Fruit fly (Drosophila melanogaster) whole organism, embryonic: ENCODE results near the gene Pp2A-29B.

ENCODE experiments used
- Ada2b ChIP-seq: fragments of 200-800 bp; sonication (Bioruptor generic); IDR thresholded peaks from 2 replicates; pipeline ENCODE4 v1.3.6; 2022; ENCODE audit warnings: missing biosample characterization, missing genetic modification characterization
- B-H1 ChIP-seq: fragments of 200-800 bp; sonication (Bioruptor generic); IDR thresholded peaks from 3 replicates; pipeline ENCODE4 v1.3.6; 2022; ENCODE audit warnings: missing biosample characterization, missing genetic modification characterization
- B-H2 ChIP-seq: fragments of 200-800 bp; sonication (Bioruptor generic); optimal IDR thresholded peaks from 2 replicates; lab custom pipeline; 2018; ENCODE audit warnings: missing biosample characterization, mild to moderate bottlenecking, missing genetic modification characterization
- Bgb ChIP-seq: fragments of 200-800 bp; sonication (Bioruptor generic); IDR thresholded peaks from 2 replicates; pipeline ENCODE4 v1.3.6; 2022; ENCODE audit warnings: missing biosample characterization, missing genetic modification characterization; ENCODE audit not compliant: partially characterized antibody
- Blimp-1 ChIP-seq: fragments of 200-800 bp; sonication (Bioruptor generic); optimal IDR thresholded peaks from 3 replicates; lab custom pipeline; 2018; ENCODE audit warnings: missing biosample characterization, missing genetic modification characterization, mild to moderate bottlenecking, moderate library complexity, missing genetic modification reagents
- CG11085 ChIP-seq: fragments of 200-800 bp; sonication (Bioruptor generic); IDR thresholded peaks from 2 replicates; pipeline ENCODE4 v1.3.6; 2022; ENCODE audit warnings: missing biosample characterization, missing genetic modification characterization
- CG11504 ChIP-seq: fragments of 200-800 bp; sonication (Bioruptor generic); optimal IDR thresholded peaks from 3 replicates; lab custom pipeline; 2019; ENCODE audit warnings: missing biosample characterization, mild to moderate bottlenecking, missing genetic modification characterization, moderate library complexity
- CG12155 ChIP-seq: fragments of 200-800 bp; sonication (Bioruptor generic); optimal IDR thresholded peaks from 3 replicates; lab custom pipeline; 2016; ENCODE audit warnings: missing biosample characterization, missing genetic modification characterization
- CG13624 ChIP-seq: fragments of 200-800 bp; sonication (Bioruptor generic); optimal IDR thresholded peaks from 2 replicates; lab custom pipeline; 2016; ENCODE audit warnings: missing biosample characterization, missing genetic modification characterization
- CG14050 ChIP-seq: fragments of 200-800 bp; sonication (Bioruptor generic); IDR thresholded peaks from 3 replicates; pipeline ENCODE4 v1.3.6; 2022; ENCODE audit warnings: missing biosample characterization, missing genetic modification characterization
- CG31365 ChIP-seq: fragments of 200-800 bp; sonication (Bioruptor generic); optimal IDR thresholded peaks from 2 replicates; lab custom pipeline; 2018; ENCODE audit warnings: missing biosample characterization, mild to moderate bottlenecking, missing genetic modification characterization
- CG7357 ChIP-seq: fragments of 200-800 bp; sonication (Bioruptor generic); IDR thresholded peaks from 3 replicates; pipeline ENCODE4 v1.3.6; 2022; ENCODE audit warnings: missing biosample characterization, missing genetic modification characterization
- CG7928 ChIP-seq: fragments of 200-800 bp; sonication (Bioruptor generic); optimal IDR thresholded peaks from 2 replicates; lab custom pipeline; 2017; ENCODE audit warnings: missing biosample characterization, mild to moderate bottlenecking, missing genetic modification characterization
- CG8089 ChIP-seq: fragments of 200-800 bp; sonication (Bioruptor generic); optimal IDR thresholded peaks from 3 replicates; lab custom pipeline; 2016; ENCODE audit warnings: missing biosample characterization, missing genetic modification characterization
- CG8281 ChIP-seq: fragments of 200-800 bp; sonication (Bioruptor generic); optimal IDR thresholded peaks from 2 replicates; lab custom pipeline; 2018; ENCODE audit warnings: missing biosample characterization, mild to moderate bottlenecking, missing genetic modification characterization, moderate library complexity
- CG9437 ChIP-seq: fragments of 200-800 bp; sonication (Bioruptor generic); optimal IDR thresholded peaks from 2 replicates; lab custom pipeline; 2018; ENCODE audit warnings: missing biosample characterization, mild to moderate bottlenecking, missing genetic modification characterization
- CG9932 ChIP-seq: fragments of 200-800 bp; sonication (Bioruptor generic); IDR thresholded peaks from 2 replicates; pipeline ENCODE4 v1.3.6; 2022; ENCODE audit warnings: missing biosample characterization, missing genetic modification characterization
- Chrac-16 ChIP-seq: fragments of 200-800 bp; sonication (Bioruptor generic); optimal IDR thresholded peaks from 3 replicates; lab custom pipeline; 2016; ENCODE audit warnings: missing biosample characterization, missing genetic modification characterization
- CoRest ChIP-seq: fragments of 200-800 bp; sonication (Bioruptor generic); optimal IDR thresholded peaks from 3 replicates; lab custom pipeline; 2018; ENCODE audit warnings: missing biosample characterization, mild to moderate bottlenecking, missing genetic modification characterization, moderate library complexity
- Dek ChIP-seq: fragments of 200-800 bp; sonication (Bioruptor generic); optimal IDR thresholded peaks from 3 replicates; lab custom pipeline; 2019; ENCODE audit warnings: missing biosample characterization, mild to moderate bottlenecking, missing genetic modification characterization, moderate library complexity
- E2f2 ChIP-seq: fragments of 200-800 bp; sonication (Bioruptor generic); IDR thresholded peaks from 2 replicates; pipeline ENCODE4 v1.3.6; 2022; ENCODE audit warnings: missing biosample characterization, missing genetic modification characterization
- Eip74EF ChIP-seq, 2 experiments: fragments of 200-800 bp in 1 of 2; fragments of >200 bp in 1 of 2; sonication (Bioruptor generic) in 1 of 2; optimal IDR thresholded peaks; 2 replicates each; lab custom pipeline; 2017 to 2019; ENCODE audit warnings: missing biosample characterization in 2 of 2, missing genetic modification characterization in 2 of 2, mild to moderate bottlenecking in 1 of 2, moderate library complexity in 1 of 2
- Ets65A ChIP-seq: fragments of 200-800 bp; sonication (Bioruptor generic); peaks from one replicate; lab custom pipeline; 2016; ENCODE audit warnings: missing biosample characterization, missing genetic modification characterization
- H15 ChIP-seq: fragments of 200-800 bp; sonication (Bioruptor generic); IDR thresholded peaks from 3 replicates; pipeline ENCODE4 v1.3.6; 2022; ENCODE audit warnings: missing biosample characterization, missing genetic modification characterization
- Hand ChIP-seq: fragments of 200-800 bp; sonication (Bioruptor generic); optimal IDR thresholded peaks from 2 replicates; lab custom pipeline; 2017; ENCODE audit warnings: mild to moderate bottlenecking, missing biosample characterization, missing genetic modification reagents, missing genetic modification characterization
- HmgZ ChIP-seq: fragments of 200-800 bp; sonication (Bioruptor generic); optimal IDR thresholded peaks from 2 replicates; lab custom pipeline; 2018; ENCODE audit warnings: missing biosample characterization, mild to moderate bottlenecking, missing genetic modification characterization
- Hmr ChIP-seq: fragments of 200-800 bp; sonication (Bioruptor generic); optimal IDR thresholded peaks from 3 replicates; lab custom pipeline; 2017; ENCODE audit warnings: mild to moderate bottlenecking, missing biosample characterization, missing genetic modification reagents, missing genetic modification characterization
- Meics ChIP-seq: fragments of 200-800 bp; sonication (Bioruptor generic); optimal IDR thresholded peaks from 2 replicates; lab custom pipeline; 2017; ENCODE audit warnings: missing biosample characterization, mild to moderate bottlenecking, missing genetic modification characterization
- NC2β ChIP-seq: fragments of 200-800 bp; sonication (Bioruptor generic); optimal IDR thresholded peaks from 2 replicates; lab custom pipeline; 2016; ENCODE audit warnings: missing biosample characterization, missing genetic modification characterization
- NfI ChIP-seq: fragments of 200-800 bp; sonication (Bioruptor generic); optimal IDR thresholded peaks from 3 replicates; lab custom pipeline; 2018; ENCODE audit warnings: missing biosample characterization, mild to moderate bottlenecking, missing genetic modification characterization, moderate library complexity
- Opbp ChIP-seq: fragments of 200-800 bp; sonication (Bioruptor generic); IDR thresholded peaks from 3 replicates; pipeline ENCODE4 v1.3.6; 2022; ENCODE audit warnings: missing biosample characterization, missing genetic modification characterization; ENCODE audit not compliant: partially characterized antibody
- Spps ChIP-seq: fragments of 200-800 bp; sonication (Bioruptor generic); optimal IDR thresholded peaks from 2 replicates; lab custom pipeline; 2018; ENCODE audit warnings: missing biosample characterization, mild to moderate bottlenecking, missing genetic modification characterization
- Usf ChIP-seq: fragments of 200-800 bp; sonication (Bioruptor generic); optimal IDR thresholded peaks from 2 replicates; lab custom pipeline; 2017; ENCODE audit warnings: missing genotype, missing biosample characterization, missing genetic modification characterization
- Vsx1 ChIP-seq: fragments of 200-800 bp; sonication (Bioruptor generic); optimal IDR thresholded peaks from 2 replicates; lab custom pipeline; 2017; ENCODE audit warnings: missing biosample characterization, mild to moderate bottlenecking, missing genetic modification characterization, missing genetic modification reagents
- aop ChIP-seq: fragments of 200-800 bp; sonication (Bioruptor generic); IDR thresholded peaks from 2 replicates; pipeline ENCODE4 v1.3.6; 2022; ENCODE audit warnings: missing biosample characterization, missing genetic modification characterization
- az2 ChIP-seq: fragments of 200-800 bp; sonication (Bioruptor generic); optimal IDR thresholded peaks from 3 replicates; lab custom pipeline; 2016; ENCODE audit warnings: missing biosample characterization, missing genetic modification characterization
- corto ChIP-seq: fragments of 200-800 bp; sonication (Bioruptor generic); optimal IDR thresholded peaks from 2 replicates; lab custom pipeline; 2016; ENCODE audit warnings: missing biosample characterization, mild to moderate bottlenecking, missing genetic modification characterization, moderate library complexity
- dysf ChIP-seq: fragments of 200-800 bp; sonication (Bioruptor generic); IDR thresholded peaks from 3 replicates; pipeline ENCODE4 v1.3.6; 2022; ENCODE audit warnings: missing biosample characterization, missing genetic modification characterization
- fd64A ChIP-seq: fragments of 200-800 bp; sonication (Bioruptor generic); optimal IDR thresholded peaks from 3 replicates; lab custom pipeline; 2018; ENCODE audit warnings: missing biosample characterization, mild to moderate bottlenecking, missing genetic modification characterization
- ham ChIP-seq: fragments of 200-800 bp; sonication (Bioruptor generic); IDR thresholded peaks from 2 replicates; pipeline ENCODE4 v1.3.6; 2022; ENCODE audit warnings: missing biosample characterization, missing genetic modification characterization
- kah ChIP-seq: fragments of 200-800 bp; sonication (Bioruptor generic); optimal IDR thresholded peaks from 2 replicates; lab custom pipeline; 2018; ENCODE audit warnings: missing biosample characterization, mild to moderate bottlenecking, missing genetic modification characterization
- mirr ChIP-seq: fragments of 200-800 bp; sonication (Bioruptor generic); optimal IDR thresholded peaks from 3 replicates; lab custom pipeline; 2018; ENCODE audit warnings: missing biosample characterization, mild to moderate bottlenecking, missing genetic modification characterization
- onecut ChIP-seq: fragments of 200-800 bp; sonication (Bioruptor generic); IDR thresholded peaks from 2 replicates; pipeline ENCODE4 v1.3.6; 2022; ENCODE audit warnings: missing biosample characterization, missing genetic modification characterization
- otp ChIP-seq: fragments of 200-800 bp; sonication (Bioruptor generic); IDR thresholded peaks from 3 replicates; pipeline ENCODE4, ENCODE4 v1.3.6; 2022; ENCODE audit warnings: missing biosample characterization, missing genetic modification characterization
- p53 ChIP-seq: fragments of 200-800 bp; sonication (Bioruptor generic); optimal IDR thresholded peaks from 2 replicates; lab custom pipeline; 2016; ENCODE audit warnings: missing biosample characterization, missing genetic modification characterization
- pita ChIP-seq: fragments of 200-800 bp; sonication (Bioruptor generic); optimal IDR thresholded peaks from 2 replicates; lab custom pipeline; 2017; ENCODE audit warnings: missing biosample characterization, mild to moderate bottlenecking, missing genetic modification characterization
- rib ChIP-seq: fragments of 200-800 bp; sonication (Bioruptor generic); IDR thresholded peaks from 2 replicates; pipeline ENCODE4 v1.3.6; 2022; ENCODE audit warnings: missing biosample characterization, missing genetic modification characterization
- sob ChIP-seq: fragments of 200-800 bp; sonication (Bioruptor generic); IDR thresholded peaks from 2 replicates; pipeline ENCODE4 v1.3.6; 2022; ENCODE audit warnings: missing biosample characterization, missing genetic modification characterization
- sr ChIP-seq: fragments of 200-800 bp; sonication (Bioruptor generic); IDR thresholded peaks from 3 replicates; pipeline ENCODE4 v1.3.6; 2022; ENCODE audit warnings: missing biosample characterization, missing genetic modification characterization
- unc-4 ChIP-seq: fragments of 200-800 bp; sonication (Bioruptor generic); IDR thresholded peaks from 2 replicates; pipeline ENCODE4 v1.3.6; 2022; ENCODE audit warnings: missing biosample characterization, missing genetic modification characterization; ENCODE audit not compliant: partially characterized antibody
- wdn ChIP-seq: fragments of 200-800 bp; sonication (Bioruptor generic); IDR thresholded peaks from 2 replicates; pipeline ENCODE4 v1.3.6; 2022; ENCODE audit warnings: missing biosample characterization, missing genetic modification characterization

Pp2A-29B gene

DNA sequence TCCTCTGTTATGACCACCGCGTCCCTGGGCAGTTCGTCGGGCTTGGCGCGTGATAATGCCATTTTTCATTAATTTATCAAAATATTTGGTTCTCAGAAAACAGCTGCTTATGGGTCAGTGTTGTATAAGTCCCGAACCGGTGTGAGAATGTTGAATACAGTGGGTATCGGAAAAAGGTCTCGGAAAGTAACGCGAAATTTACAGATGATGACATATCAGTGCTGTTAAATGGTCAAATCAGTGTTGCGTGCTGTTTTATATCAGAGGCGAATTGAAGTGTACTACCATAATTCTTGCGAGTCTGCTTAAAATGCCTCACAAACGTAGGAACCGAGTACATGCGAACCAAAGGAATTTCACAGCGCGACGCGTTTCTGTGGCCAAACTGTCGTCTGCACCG, 16.8 kb downstream of the Pp2A-29B start, which contains the start of the genes CG13392 and Rcd4 (continued):
- TF ChIP-seq CG8281 (tag; lab: Kevin White, UChicago) (no peak), Ets65A (GFP tag; lab: Kevin White, UChicago) (peak; percentile 97), E2f2 (GFP tag; lab: Robert Waterston, UW) (peak; percentile 56), aop (no peak), Spps (tag; lab: Kevin White, UChicago) (no peak), Opbp (GFP tag; lab: Robert Waterston, UW) (peak; percentile 77; the same call in 2 of the 3 replicates), CG8089 (GFP tag; lab: Kevin White, UChicago) (peak; percentile 11), Blimp-1 (GFP tag; lab: Kevin White, UChicago) (peak; percentile 27), NfI (GFP tag; lab: Kevin White, UChicago) (peak; percentile 72), ham (GFP tag; lab: Robert Waterston, UW) (no peak), CG12155 (GFP tag; lab: Kevin White, UChicago) (peak; percentile 70), corto (GFP tag; lab: Kevin White, UChicago) (peak; percentile 38), sob (peak; percentile 91), p53 (GFP tag; lab: Kevin White, UChicago) (peak; percentile 26), rib (GFP tag; lab: Robert Waterston, UW) (peak; percentile 76), CG13624 (GFP tag; lab: Kevin White, UChicago) (peak; percentile 85), CG9932 (GFP tag; lab: Robert Waterston, UW) (peak; percentile 90), Hmr (GFP tag; lab: Kevin White, UChicago) (peak; percentile 78), unc-4 (peak; percentile 54), B-H1 (GFP tag; lab: Robert Waterston, UW) (no peak), CoRest (tag; lab: Kevin White, UChicago) (peak; percentile 55), fd64A (GFP tag; lab: Kevin White, UChicago) (no peak), Ada2b (GFP tag; lab: Robert Waterston, UW) (peak; percentile 38), kah (peak; percentile 33), Meics (peak; percentile 62), Bgb (GFP tag; lab: Robert Waterston, UW) (peak; percentile 72), dysf (GFP tag; lab: Robert Waterston, UW) (peak; percentile 72), HmgZ (peak; percentile 84), Eip74EF (GFP tag; optimal IDR thresholded peaks at IDR 0.05; lab: Kevin White, UChicago) (no peak), sr (GFP tag; lab: Robert Waterston, UW) (no peak), NC2β (peak; percentile 64), Usf (no peak), Hand (no peak), H15 (GFP tag; lab: Robert Waterston, UW) (peak; percentile 56; the same call in 1 of the 3 replicates), CG31365 (no peak), az2 (GFP tag; lab: Kevin White, UChicago) (peak; percentile 53), CG11085 (GFP tag; lab: Robert Waterston, UW) (peak; percentile 61; the same call in 1 of the 2 replicates), CG7357 (GFP tag; lab: Robert Waterston, UW) (no peak), CG11504 (tag; lab: Kevin White, UChicago) (peak; percentile 46), Chrac-16 (GFP tag; lab: Kevin White, UChicago) (peak; percentile 61), wdn (GFP tag; lab: Robert Waterston, UW) (peak; percentile 51; the same call in 1 of the 2 replicates), pita (GFP tag; lab: Kevin White, UChicago) (no peak), CG7928 (GFP tag; lab: Kevin White, UChicago) (peak; percentile 25), mirr (GFP tag; lab: Kevin White, UChicago) (peak; percentile 65), onecut (GFP tag; lab: Robert Waterston, UW) (peak; percentile 49; the same call in 1 of the 2 replicates), CG14050 (peak; percentile 14; the same call in 1 of the 3 replicates), B-H2 (GFP tag; lab: Kevin White, UChicago) (peak; percentile 76), otp (GFP tag; lab: Robert Waterston, UW) (peak; percentile 50; the same call in 2 of the 3 replicates), Vsx1 (GFP tag; lab: Kevin White, UChicago) (no peak), CG9437 (GFP tag; lab: Kevin White, UChicago) (peak; percentile 34), Dek (peak; percentile 32)
